Worm (Caenorhabditis elegans) whole organism, L1 larva: ENCODE results near the gene ubc-24.
A peak's percentile ranks its signal among the peaks of the same experiment; 100 is the strongest.

Experiments used
- C04F5.9 ChIP-seq: sonication (generic microtip); optimal IDR thresholded peaks from 2 replicates; lab custom pipeline; 2016; ENCODE audit warnings: missing genetic modification characterization, missing compliant biosample characterization
- C34B4.2 ChIP-seq: sonication (generic microtip); optimal IDR thresholded peaks from 2 replicates; lab custom pipeline; 2017; ENCODE audit warnings: mild to moderate bottlenecking, missing genetic modification characterization, missing compliant biosample characterization
- Y116A8C.19 ChIP-seq: sonication (generic microtip); optimal IDR thresholded peaks from 2 replicates; lab custom pipeline; 2016; ENCODE audit warnings: missing compliant biosample characterization, missing genetic modification characterization, borderline replicate concordance
- blmp-1 ChIP-seq: fragments of 150-350 bp; optimal IDR thresholded peaks from 2 replicates; lab custom pipeline; 2014; ENCODE audit warnings: missing biosample characterization, missing genetic modification characterization
- ceh-63 ChIP-seq: fragments of 200-800 bp; sonication (Bioruptor generic); optimal IDR thresholded peaks from 2 replicates; lab custom pipeline; 2018; ENCODE audit warnings: mild to moderate bottlenecking, missing genetic modification characterization, missing compliant biosample characterization
- ceh-8 ChIP-seq: fragments of 200-800 bp; sonication (Bioruptor generic); optimal IDR thresholded peaks from 2 replicates; lab custom pipeline; 2018; ENCODE audit warnings: mild to moderate bottlenecking, missing genetic modification characterization, moderate library complexity, missing compliant biosample characterization
- ceh-88 ChIP-seq: fragments of 200-800 bp; sonication (Bioruptor generic); IDR thresholded peaks from 2 replicates; pipeline ENCODE4 v1.3.6; 2022; ENCODE audit warnings: missing genetic modification characterization, missing compliant biosample characterization
- ceh-90 ChIP-seq: sonication (generic microtip); optimal IDR thresholded peaks from 2 replicates; lab custom pipeline; 2016; ENCODE audit warnings: missing genetic modification characterization, missing compliant biosample characterization
- ces-1 ChIP-seq: fragments of 150-350 bp; optimal IDR thresholded peaks from 2 replicates; lab custom pipeline; 2014; ENCODE audit warnings: missing biosample characterization, missing genetic modification reagents, missing genetic modification characterization
- efl-1 ChIP-seq, 4 experiments: fragments of 150-350 bp; optimal IDR thresholded peaks in 3 of 4; peaks in 1 of 4; 1 replicate in 1 of 4; 2 replicates in 3 of 4; lab custom pipeline; 2014; ENCODE audit warnings: missing biosample characterization in 2 of 4, missing genetic modification characterization in 2 of 4, missing genetic modification reagents in 2 of 4
- efl-3 ChIP-seq: fragments of 200-800 bp; sonication (Bioruptor generic); optimal IDR thresholded peaks from 2 replicates; lab custom pipeline; 2018; ENCODE audit warnings: mild to moderate bottlenecking, missing genetic modification characterization, missing compliant biosample characterization
- egl-27 ChIP-seq, 2 experiments: fragments of 150-350 bp in 1 of 2; sonication (generic microtip); optimal IDR thresholded peaks; 3 replicates each; lab custom pipeline; 2017 to 2018; ENCODE audit warnings: missing biosample characterization in 2 of 2, missing genetic modification characterization in 2 of 2, missing genetic modification reagents in 2 of 2
- elt-2 ChIP-seq: sonication (generic microtip); optimal IDR thresholded peaks from 2 replicates; lab custom pipeline; 2016; ENCODE audit warnings: missing genetic modification characterization, mild to moderate bottlenecking, inconsistent platforms, missing compliant biosample characterization, missing genetic modification reagents
- elt-3 ChIP-seq, 6 experiments: fragments of 150-350 bp in 1 of 6; sonication (generic microtip); optimal IDR thresholded peaks; 2 replicates each; lab custom pipeline; 2017 to 2018; ENCODE audit warnings: missing biosample characterization in 6 of 6, missing genetic modification characterization in 6 of 6, inconsistent platforms in 1 of 6
- hlh-4 ChIP-seq: sonication (generic microtip); optimal IDR thresholded peaks from 2 replicates; lab custom pipeline; 2016; ENCODE audit warnings: mild to moderate bottlenecking, missing genetic modification characterization, missing compliant biosample characterization
- jun-1 ChIP-seq: fragments of 150-350 bp; optimal IDR thresholded peaks from 2 replicates; lab custom pipeline; 2014; ENCODE audit warnings: missing biosample characterization, missing genetic modification reagents, missing genetic modification characterization
- lin-14 ChIP-seq: fragments of 200-800 bp; sonication (Bioruptor generic); optimal IDR thresholded peaks from 2 replicates; lab custom pipeline; 2018; ENCODE audit warnings: mild to moderate bottlenecking, missing genetic modification characterization, moderate library complexity, missing compliant biosample characterization
- lin-39 ChIP-seq: fragments of 150-350 bp; optimal IDR thresholded peaks from 2 replicates; lab custom pipeline; 2014; ENCODE audit warnings: missing biosample characterization, missing genetic modification reagents, missing genetic modification characterization
- lsy-2 ChIP-seq, 2 experiments: fragments of 150-350 bp; optimal IDR thresholded peaks; 2 replicates each; lab custom pipeline; 2014; ENCODE audit warnings: missing biosample characterization in 2 of 2, missing genetic modification characterization in 2 of 2
- mab-9 ChIP-seq: fragments of 200-800 bp; sonication (Bioruptor generic); IDR thresholded peaks from 2 replicates; pipeline ENCODE4 v1.3.6; 2022; ENCODE audit warnings: missing genetic modification reagents, missing genetic modification characterization, missing compliant biosample characterization
- mep-1 ChIP-seq: fragments of 150-350 bp; optimal IDR thresholded peaks from 2 replicates; lab custom pipeline; 2014; ENCODE audit warnings: missing biosample characterization, missing genetic modification characterization
- nhr-11 ChIP-seq: fragments of 150-350 bp; optimal IDR thresholded peaks from 2 replicates; lab custom pipeline; 2014; ENCODE audit warnings: missing biosample characterization, missing genetic modification characterization
- nhr-12 ChIP-seq: sonication (generic microtip); optimal IDR thresholded peaks from 2 replicates; lab custom pipeline; 2017; ENCODE audit warnings: missing biosample characterization, missing genetic modification characterization
- nhr-237 ChIP-seq: fragments of 150-350 bp; optimal IDR thresholded peaks from 2 replicates; lab custom pipeline; 2014; ENCODE audit warnings: missing biosample characterization, missing genetic modification characterization
- nhr-28 ChIP-seq: fragments of 150-350 bp; optimal IDR thresholded peaks from 2 replicates; lab custom pipeline; 2014; ENCODE audit warnings: missing biosample characterization, missing genetic modification characterization
- nhr-47 ChIP-seq: sonication (generic microtip); optimal IDR thresholded peaks from 2 replicates; lab custom pipeline; 2016; ENCODE audit warnings: mild to moderate bottlenecking, missing genetic modification characterization, moderate library complexity, missing compliant biosample characterization
- nhr-76 ChIP-seq: sonication (generic microtip); optimal IDR thresholded peaks from 2 replicates; lab custom pipeline; 2017; ENCODE audit warnings: missing biosample characterization, missing genetic modification characterization
- nhr-84 ChIP-seq: sonication (generic microtip); optimal IDR thresholded peaks from 2 replicates; lab custom pipeline; 2017; ENCODE audit warnings: missing biosample characterization, missing genetic modification characterization
- nhr-85 ChIP-seq: sonication (generic microtip); peaks from one replicate; lab custom pipeline; 2016; ENCODE audit warnings: missing genetic modification characterization, inconsistent platforms, missing compliant biosample characterization
- pag-3 ChIP-seq: sonication (generic microtip); optimal IDR thresholded peaks from 2 replicates; lab custom pipeline; 2017; ENCODE audit warnings: missing genetic modification characterization, mild to moderate bottlenecking, missing compliant biosample characterization, antibody characterized with exemption, borderline replicate concordance; ENCODE audit not compliant: insufficient read depth
- pax-3 ChIP-seq: fragments of 200-800 bp; sonication (Bioruptor generic); optimal IDR thresholded peaks from 2 replicates; lab custom pipeline; 2018; ENCODE audit warnings: mild to moderate bottlenecking, missing genetic modification characterization, moderate library complexity, missing compliant biosample characterization
- skn-1 ChIP-seq: fragments of 150-350 bp; optimal IDR thresholded peaks from 2 replicates; lab custom pipeline; 2014; ENCODE audit warnings: missing biosample characterization, missing genetic modification characterization
- snpc-4 ChIP-seq: fragments of 150-350 bp; optimal IDR thresholded peaks from 2 replicates; lab custom pipeline; 2014; ENCODE audit warnings: missing biosample characterization, missing genetic modification characterization
- sox-4 ChIP-seq: sonication (generic microtip); optimal IDR thresholded peaks from 2 replicates; lab custom pipeline; 2016; ENCODE audit warnings: missing genetic modification characterization, missing compliant biosample characterization
- tlp-1 ChIP-seq: fragments of 150-350 bp; optimal IDR thresholded peaks from 2 replicates; lab custom pipeline; 2014; ENCODE audit warnings: missing biosample characterization, missing genetic modification characterization
- unc-130 ChIP-seq: fragments of 150-350 bp; optimal IDR thresholded peaks from 2 replicates; lab custom pipeline; 2017; ENCODE audit warnings: missing biosample characterization, missing genetic modification characterization, inconsistent platforms
- unc-62 ChIP-seq: fragments of 150-350 bp; optimal IDR thresholded peaks from 2 replicates; lab custom pipeline; 2014; ENCODE audit warnings: missing biosample characterization, missing genetic modification reagents, missing genetic modification characterization
- zip-4 ChIP-seq: fragments of 200-800 bp; sonication (Bioruptor generic); optimal IDR thresholded peaks from 2 replicates; lab custom pipeline; 2018; ENCODE audit warnings: mild to moderate bottlenecking, missing genetic modification characterization, moderate library complexity, missing compliant biosample characterization
- ztf-11 ChIP-seq, 2 experiments: sonication (generic microtip); optimal IDR thresholded peaks; 2 replicates each; lab custom pipeline; 2016 to 2017; ENCODE audit warnings: missing genetic modification characterization in 2 of 2, missing biosample characterization in 1 of 2, missing compliant biosample characterization in 1 of 2
- ztf-4 ChIP-seq: fragments of 150-350 bp; optimal IDR thresholded peaks from 2 replicates; lab custom pipeline; 2014; ENCODE audit warnings: missing biosample characterization, missing genetic modification characterization

ubc-24 gene

DNA sequence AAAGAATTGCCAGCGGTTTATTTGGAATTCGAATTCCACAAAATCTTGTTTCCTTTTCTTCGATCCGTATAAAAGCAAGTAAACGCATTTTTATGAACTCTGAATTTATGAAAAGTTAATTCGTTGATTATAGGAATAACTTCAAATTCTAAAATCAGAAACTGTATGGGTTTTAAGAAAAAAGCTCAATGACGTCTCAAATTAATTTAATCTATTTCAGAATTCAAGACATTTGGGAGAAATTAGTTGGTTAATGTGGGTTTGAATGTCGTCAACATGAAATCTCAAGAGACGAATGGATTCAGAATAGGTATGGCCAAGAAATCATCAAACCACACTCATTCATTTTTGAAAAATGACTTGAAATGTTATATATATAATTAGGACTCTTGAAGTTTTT, 9.4 kb upstream of the ubc-24 start, which contains the start of gene F49E12.7:
F49E12.7 (minus strand) TSS at position 101 of the 400 bp plus-strand sequence.
- TF ChIP-seq jun-1 (tag; lab: Kevin White, UChicago): no peak
- no peak for TF ChIP-seq skn-1 (tag; lab: Kevin White, UChicago)
- TF ChIP-seq ceh-8: peak; percentile 47
- no peak for TF ChIP-seq nhr-28 (tag; lab: Kevin White, UChicago)
- no peak for TF ChIP-seq Y116A8C.19 (tag; lab: Kevin White, UChicago)
- no peak for TF ChIP-seq zip-4 (GFP tag; lab: Kevin White, UChicago)
- TF ChIP-seq lin-39: no peak

DNA sequence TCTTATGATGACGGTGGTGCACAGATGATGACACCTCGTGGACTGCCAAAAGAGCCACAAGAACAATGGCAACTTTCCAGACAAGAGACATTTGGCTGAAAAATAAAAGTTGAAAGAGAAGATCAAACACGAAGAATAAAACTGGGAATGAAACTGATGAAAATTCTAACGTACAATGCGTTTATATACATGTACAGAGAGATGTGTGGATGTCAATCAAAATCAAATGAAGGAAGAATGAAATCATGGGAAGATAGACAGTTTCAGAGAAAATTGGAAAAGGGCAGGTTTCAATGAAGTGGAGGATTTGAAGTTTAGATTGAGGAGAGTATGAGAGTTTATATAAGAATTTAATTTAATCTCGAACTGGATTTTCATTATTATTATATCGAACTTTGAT, 6.3 kb upstream of the ubc-24 start, which contains the start of gene dod-23:
dod-23 (minus strand) TSS at position 101 of the 400 bp plus-strand sequence.
- TF ChIP-seq lsy-2 (tag; optimal IDR thresholded peaks at IDR 0.05; lab: Kevin White, UChicago): no peak
- TF ChIP-seq ceh-63: no peak
- TF ChIP-seq tlp-1 (tag; lab: Kevin White, UChicago): no peak
- TF ChIP-seq nhr-11: no peak
- no peak for TF ChIP-seq nhr-12 (tag; lab: Kevin White, UChicago)
- no peak for TF ChIP-seq ces-1 (GFP tag; lab: Kevin White, UChicago)
- no peak for TF ChIP-seq unc-130 (tag; lab: Kevin White, UChicago)
- TF ChIP-seq hlh-4 (tag; lab: Kevin White, UChicago): no peak
- TF ChIP-seq lin-14 (GFP tag; lab: Kevin White, UChicago): no peak
- TF ChIP-seq nhr-237 (tag; lab: Kevin White, UChicago): no peak
- no peak for TF ChIP-seq ztf-4 (tag; lab: Kevin White, UChicago)
- no peak for TF ChIP-seq C04F5.9 (tag; lab: Kevin White, UChicago)
- TF ChIP-seq unc-62 (GFP tag; lab: Kevin White, UChicago): no peak

DNA sequence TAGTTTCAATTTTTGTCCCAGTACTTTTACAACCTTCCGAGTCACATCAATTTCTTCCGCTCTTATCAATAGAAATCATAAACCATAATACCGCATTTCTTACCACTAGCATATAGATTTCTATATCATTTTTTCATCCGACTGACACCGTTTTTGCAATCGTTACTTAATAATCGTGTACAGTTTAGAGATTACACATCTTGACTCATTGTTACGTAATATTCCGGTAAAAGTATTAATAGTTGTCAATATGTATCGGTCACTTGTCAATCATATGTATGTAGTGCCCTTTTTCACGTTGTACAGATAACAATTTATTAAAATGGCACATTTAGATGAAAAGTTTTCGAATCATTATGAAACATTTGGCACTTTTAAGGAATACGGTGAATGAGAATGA, 5.4 kb upstream of the ubc-24 start:
- peak; percentile 48 for TF ChIP-seq jun-1 (tag; lab: Kevin White, UChicago)
- peak; percentile 77 for TF ChIP-seq elt-2 (tag; lab: Kevin White, UChicago)
- TF ChIP-seq pag-3: no peak

DNA sequence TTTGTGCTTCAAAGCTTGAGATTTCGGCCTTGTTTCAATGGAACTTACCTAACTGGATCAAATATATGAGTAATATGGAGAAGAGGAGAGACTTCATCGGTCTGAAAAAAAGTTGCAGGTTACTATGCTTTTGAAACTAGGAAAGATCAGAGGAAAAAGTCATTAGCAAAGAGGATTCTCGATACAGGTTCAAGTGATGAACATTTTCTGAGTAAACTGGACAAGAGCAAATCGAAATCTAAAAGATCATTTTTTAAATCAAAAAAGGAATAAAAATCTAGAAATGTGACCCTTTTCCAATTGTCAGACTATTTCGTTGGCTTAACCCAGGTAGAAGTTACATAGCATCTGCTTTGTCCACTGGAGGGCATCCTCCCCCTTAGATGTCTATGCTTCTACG, 655 bp upstream of the ubc-24 start, which contains the start of gene skpo-1:
skpo-1 (minus strand) TSS at position 101 of the 400 bp plus-strand sequence.
- TF ChIP-seq ceh-8: no peak
- TF ChIP-seq efl-1 (optimal IDR thresholded peaks at IDR 0.05; lab: Kevin White, UChicago): no peak
- TF ChIP-seq efl-1 (GFP tag; optimal IDR thresholded peaks at IDR 0.05 in 1 of 2; lab: Kevin White, UChicago): peak in 1 of 2 experiments; percentile 10

DNA sequence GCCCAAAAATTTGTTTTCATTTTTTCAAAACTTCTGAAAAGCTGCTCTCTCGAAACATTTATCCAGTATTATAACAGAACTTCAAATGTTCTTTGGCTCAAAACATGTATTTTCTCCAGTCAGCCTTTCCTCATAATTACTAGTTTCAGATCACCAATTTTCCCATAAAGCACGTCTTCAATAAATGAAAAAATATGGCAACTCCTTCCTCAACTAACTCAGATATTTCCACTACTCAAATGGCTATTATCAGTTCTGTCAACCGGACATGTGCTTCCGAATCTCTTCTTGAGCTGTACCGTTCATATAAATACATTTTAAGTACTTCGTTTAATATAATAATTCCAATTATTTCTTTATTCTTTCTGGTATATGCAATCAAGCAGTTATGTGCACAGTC, 2.1 kb downstream of the ubc-24 start, which contains the start of gene sra-13:
sra-13 (plus strand) TSS at position 195 of the 400 bp plus-strand sequence.
- TF ChIP-seq nhr-76 (tag; lab: Kevin White, UChicago) (no peak), pax-3 (tag; lab: Kevin White, UChicago) (no peak), lin-14 (GFP tag; lab: Kevin White, UChicago) (no peak), elt-3 (tag; optimal IDR thresholded peaks at IDR 0.05; lab: Kevin White, UChicago) (no peak), C34B4.2 (tag; lab: Kevin White, UChicago) (no peak), jun-1 (tag; lab: Kevin White, UChicago) (no peak), nhr-47 (tag; lab: Kevin White, UChicago) (no peak), ceh-88 (GFP tag; lab: Robert Waterston, UW) (no peak)

DNA sequence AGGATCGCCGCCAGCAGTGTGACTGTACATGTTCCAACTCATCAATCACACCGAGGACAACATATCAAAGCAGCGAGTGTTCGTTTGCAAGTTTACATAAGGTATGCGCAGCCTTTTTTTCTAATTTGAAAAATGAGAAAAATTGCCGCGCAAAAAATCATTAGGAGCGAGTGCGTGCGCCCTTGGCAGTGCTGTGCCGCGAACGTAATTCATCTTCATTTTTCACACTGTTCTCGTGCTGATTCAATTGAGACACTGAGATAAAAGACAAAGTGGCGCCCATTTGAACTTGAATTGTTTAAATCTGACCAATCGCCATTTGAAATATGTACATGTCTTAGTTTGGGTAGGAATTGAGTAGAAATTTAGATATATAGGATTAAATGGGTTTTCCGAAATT, 4.1 kb downstream of the ubc-24 start:
- TF ChIP-seq nhr-47 (tag; lab: Kevin White, UChicago) (no peak), sox-4 (tag; lab: Kevin White, UChicago) (no peak), lin-14 (GFP tag; lab: Kevin White, UChicago) (peak; percentile 45), blmp-1 (tag; lab: Kevin White, UChicago) (peak; percentile 17), nhr-84 (tag; lab: Kevin White, UChicago) (no peak), mab-9 (no peak), lin-39 (peak; percentile 60), efl-3 (GFP tag; lab: Kevin White, UChicago) (peak; percentile 50), ceh-90 (no peak), nhr-85 (tag; lab: Kevin White, UChicago) (peak; percentile 82), egl-27 (tag; optimal IDR thresholded peaks at IDR 0.05; lab: Kevin White, UChicago) (no peak), snpc-4 (tag; lab: Kevin White, UChicago) (no peak), mep-1 (tag; lab: Kevin White, UChicago) (no peak), ztf-11 (tag; optimal IDR thresholded peaks at IDR 0.05; lab: Kevin White, UChicago) (peak in 1 of 2 experiments; percentile 28), efl-1 (optimal IDR thresholded peaks at IDR 0.05; lab: Kevin White, UChicago) (no peak), efl-1 (GFP tag; optimal IDR thresholded peaks at IDR 0.05 in 1 of 2; lab: Kevin White, UChicago) (no peak)
